Fruit fly (Drosophila melanogaster) whole organism, prepupa: Measurements from ENCODE around the gene CG31650.
A peak's percentile ranks its signal among the peaks of the same experiment; 100 is the strongest.

Source experiments
- Blimp-1 ChIP-seq: fragments of 200-800 bp; sonication (Bioruptor generic); optimal IDR thresholded peaks from 3 replicates; lab custom pipeline; 2017; ENCODE audit warnings: missing biosample characterization, missing genetic modification characterization, mild to moderate bottlenecking, moderate library complexity, missing genetic modification reagents
- CG10669 ChIP-seq: fragments of 200-800 bp; sonication (Bioruptor generic); optimal IDR thresholded peaks from 3 replicates; lab custom pipeline; 2018; ENCODE audit warnings: missing biosample characterization, mild to moderate bottlenecking, missing genetic modification characterization, moderate library complexity
- CG11294 ChIP-seq: fragments of 200-800 bp; sonication (Bioruptor generic); IDR thresholded peaks from 2 replicates; pipeline ENCODE4 v1.3.6; 2022; ENCODE audit warnings: missing biosample characterization, missing genetic modification characterization
- CG11762 ChIP-seq: fragments of 200-800 bp; sonication (Bioruptor generic); optimal IDR thresholded peaks from 3 replicates; lab custom pipeline; 2016; ENCODE audit warnings: missing biosample characterization, missing genetic modification characterization; ENCODE audit not compliant: insufficient read depth
- CG11902 ChIP-seq: fragments of 200-800 bp; sonication (Bioruptor generic); optimal IDR thresholded peaks from 3 replicates; lab custom pipeline; 2016; ENCODE audit warnings: missing biosample characterization, missing genetic modification characterization
- CG15336 ChIP-seq: fragments of 200-800 bp; sonication (Bioruptor generic); IDR thresholded peaks from 2 replicates; pipeline ENCODE4 v1.3.6; 2022; ENCODE audit warnings: missing biosample characterization, missing genetic modification characterization
- CG16779 ChIP-seq: fragments of 200-800 bp; sonication (Bioruptor generic); optimal IDR thresholded peaks from 3 replicates; lab custom pipeline; 2017; ENCODE audit warnings: missing biosample characterization, mild to moderate bottlenecking, missing genetic modification characterization
- CG3032 ChIP-seq: fragments of 200-800 bp; optimal IDR thresholded peaks from 2 replicates; lab custom pipeline; 2019; ENCODE audit warnings: missing biosample characterization, mild to moderate bottlenecking, missing genetic modification characterization, moderate library complexity
- CG31627 ChIP-seq: fragments of 200-800 bp; sonication (Bioruptor generic); optimal IDR thresholded peaks from 3 replicates; lab custom pipeline; 2016; ENCODE audit warnings: missing biosample characterization, missing genetic modification characterization
- CG32006 ChIP-seq: fragments of 200-800 bp; sonication (Bioruptor generic); optimal IDR thresholded peaks from 3 replicates; lab custom pipeline; 2017; ENCODE audit warnings: missing biosample characterization, mild to moderate bottlenecking, missing genetic modification characterization
- CG34406 ChIP-seq: fragments of 200-800 bp; sonication (Bioruptor generic); optimal IDR thresholded peaks from 3 replicates; lab custom pipeline; 2016; ENCODE audit warnings: missing biosample characterization, missing genetic modification characterization
- CG3919 ChIP-seq: fragments of 200-800 bp; sonication (Bioruptor generic); optimal IDR thresholded peaks from 3 replicates; lab custom pipeline; 2016; ENCODE audit warnings: missing biosample characterization, missing genetic modification characterization
- CG6163 ChIP-seq: fragments of 200-800 bp; sonication (Bioruptor generic); IDR thresholded peaks from 3 replicates; pipeline ENCODE4 v1.3.6; 2022; ENCODE audit warnings: missing biosample characterization, missing genetic modification characterization
- CG6276 ChIP-seq: fragments of 200-800 bp; sonication (Bioruptor generic); optimal IDR thresholded peaks from 2 replicates; lab custom pipeline; 2017; ENCODE audit warnings: missing biosample characterization, mild to moderate bottlenecking, missing genetic modification characterization
- CG6808 ChIP-seq: fragments of 200-800 bp; sonication (Bioruptor generic); optimal IDR thresholded peaks from 3 replicates; lab custom pipeline; 2017; ENCODE audit warnings: missing biosample characterization, missing genetic modification characterization, mild to moderate bottlenecking, moderate library complexity, missing genetic modification reagents
- CG6854 ChIP-seq: fragments of 200-800 bp; sonication (Bioruptor generic); optimal IDR thresholded peaks from 2 replicates; lab custom pipeline; 2017; ENCODE audit warnings: missing biosample characterization, mild to moderate bottlenecking, missing genetic modification characterization
- CG7368 ChIP-seq: fragments of 200-800 bp; sonication (Bioruptor generic); optimal IDR thresholded peaks from 3 replicates; lab custom pipeline; 2016; ENCODE audit warnings: missing biosample characterization, missing genetic modification characterization
- CG8319 ChIP-seq: fragments of 200-800 bp; sonication (Bioruptor generic); optimal IDR thresholded peaks from 3 replicates; lab custom pipeline; 2016; ENCODE audit warnings: missing biosample characterization, missing genetic modification characterization
- CG8632 ChIP-seq: fragments of 200-800 bp; sonication (Bioruptor generic); optimal IDR thresholded peaks from 3 replicates; lab custom pipeline; 2016; ENCODE audit warnings: missing biosample characterization, missing genetic modification characterization
- CG9139 ChIP-seq: fragments of 200-800 bp; sonication (Bioruptor generic); optimal IDR thresholded peaks from 3 replicates; lab custom pipeline; 2017; ENCODE audit warnings: missing biosample characterization, mild to moderate bottlenecking, missing genetic modification characterization
- Eip75B ChIP-seq: fragments of 200-800 bp; sonication (Bioruptor generic); optimal IDR thresholded peaks from 3 replicates; lab custom pipeline; 2016; ENCODE audit warnings: missing biosample characterization, missing genetic modification characterization
- Eip78C ChIP-seq: fragments of 200-800 bp; sonication (Bioruptor generic); peaks from one replicate; lab custom pipeline; 2016; ENCODE audit warnings: missing biosample characterization, missing genetic modification characterization
- Ets21C ChIP-seq: fragments of 200-800 bp; sonication (Bioruptor generic); optimal IDR thresholded peaks from 3 replicates; lab custom pipeline; 2016; ENCODE audit warnings: missing biosample characterization, missing genetic modification characterization
- Ets96B ChIP-seq: fragments of 200-800 bp; optimal IDR thresholded peaks from 2 replicates; lab custom pipeline; 2019; ENCODE audit warnings: missing biosample characterization, mild to moderate bottlenecking, missing genetic modification characterization, moderate library complexity
- Gug ChIP-seq: fragments of 200-800 bp; sonication (Bioruptor generic); IDR thresholded peaks from 2 replicates; pipeline ENCODE4 v1.3.6; 2022; ENCODE audit warnings: missing biosample characterization, missing genetic modification characterization
- Hr38 ChIP-seq: sonication (Bioruptor generic); optimal IDR thresholded peaks from 2 replicates; lab custom pipeline; 2016; ENCODE audit warnings: missing biosample characterization, missing genetic modification characterization
- Hr4 ChIP-seq: fragments of 200-800 bp; sonication (Bioruptor generic); optimal IDR thresholded peaks from 3 replicates; lab custom pipeline; 2016; ENCODE audit warnings: missing biosample characterization, missing genetic modification characterization
- Lpt ChIP-seq: fragments of 200-800 bp; sonication (Bioruptor generic); optimal IDR thresholded peaks from 3 replicates; lab custom pipeline; 2016; ENCODE audit warnings: missing biosample characterization, missing genetic modification characterization
- OdsH ChIP-seq: fragments of 200-800 bp; sonication (Bioruptor generic); optimal IDR thresholded peaks from 3 replicates; lab custom pipeline; 2016; ENCODE audit warnings: missing biosample characterization, missing genetic modification characterization
- Smox ChIP-seq: fragments of 200-800 bp; sonication (Bioruptor generic); optimal IDR thresholded peaks from 3 replicates; lab custom pipeline; 2016; ENCODE audit warnings: missing biosample characterization, missing genetic modification characterization
- Sox14 ChIP-seq: fragments of 200-800 bp; sonication (Bioruptor generic); optimal IDR thresholded peaks from 3 replicates; lab custom pipeline; 2016; ENCODE audit warnings: missing biosample characterization, missing genetic modification characterization
- Sox15 ChIP-seq: fragments of 200-800 bp; sonication (Bioruptor generic); optimal IDR thresholded peaks from 3 replicates; lab custom pipeline; 2016; ENCODE audit warnings: missing biosample characterization, missing genetic modification characterization
- achi ChIP-seq: fragments of 200-800 bp; sonication (Bioruptor generic); optimal IDR thresholded peaks from 3 replicates; lab custom pipeline; 2016; ENCODE audit warnings: missing biosample characterization, missing genetic modification characterization
- acj6 ChIP-seq: fragments of 200-800 bp; sonication (Bioruptor generic); optimal IDR thresholded peaks from 3 replicates; lab custom pipeline; 2016; ENCODE audit warnings: missing biosample characterization, missing genetic modification characterization
- cyc ChIP-seq: fragments of 200-800 bp; sonication (Bioruptor generic); optimal IDR thresholded peaks from 3 replicates; lab custom pipeline; 2016; ENCODE audit warnings: missing biosample characterization, missing genetic modification characterization
- dac ChIP-seq: fragments of 200-800 bp; sonication (Bioruptor generic); optimal IDR thresholded peaks from 2 replicates; lab custom pipeline; 2017; ENCODE audit warnings: missing biosample characterization, mild to moderate bottlenecking, missing genetic modification characterization
- dsx ChIP-seq: fragments of 200-800 bp; optimal IDR thresholded peaks from 3 replicates; lab custom pipeline; 2019; ENCODE audit warnings: missing biosample characterization, mild to moderate bottlenecking, missing genetic modification characterization, moderate library complexity; ENCODE audit not compliant: poor library complexity, severe bottlenecking
- eg ChIP-seq: fragments of 200-800 bp; sonication (Bioruptor generic); IDR thresholded peaks from 3 replicates; pipeline ENCODE4 v1.3.6; 2022; ENCODE audit warnings: missing biosample characterization, missing genetic modification characterization
- esn ChIP-seq: fragments of 200-800 bp; sonication (Bioruptor generic); optimal IDR thresholded peaks from 2 replicates; lab custom pipeline; 2016; ENCODE audit warnings: missing biosample characterization, mild to moderate bottlenecking, missing genetic modification characterization, moderate library complexity
- fd59A ChIP-seq: fragments of 200-800 bp; sonication (Bioruptor generic); optimal IDR thresholded peaks from 2 replicates; lab custom pipeline; 2017; ENCODE audit warnings: missing biosample characterization, mild to moderate bottlenecking, missing genetic modification characterization, missing genetic modification reagents
- fd85E ChIP-seq: fragments of 200-800 bp; sonication (Bioruptor generic); optimal IDR thresholded peaks from 3 replicates; lab custom pipeline; 2016; ENCODE audit warnings: missing biosample characterization, missing genetic modification characterization
- fkh ChIP-seq: fragments of 200-800 bp; sonication (Bioruptor generic); optimal IDR thresholded peaks from 3 replicates; lab custom pipeline; 2017; ENCODE audit warnings: missing biosample characterization, mild to moderate bottlenecking, missing genetic modification characterization, moderate library complexity
- lz ChIP-seq: fragments of 200-800 bp; sonication (Bioruptor generic); optimal IDR thresholded peaks from 3 replicates; lab custom pipeline; 2016; ENCODE audit warnings: missing biosample characterization, missing genetic modification characterization
- net ChIP-seq: fragments of 200-800 bp; sonication (Bioruptor generic); optimal IDR thresholded peaks from 3 replicates; lab custom pipeline; 2016; ENCODE audit warnings: missing biosample characterization, missing genetic modification characterization
- salr ChIP-seq, 2 experiments: fragments of 200-800 bp; sonication (Bioruptor generic); optimal IDR thresholded peaks; 3 replicates each; lab custom pipeline; 2016 to 2018; ENCODE audit warnings: missing biosample characterization in 2 of 2, missing genetic modification characterization in 2 of 2, mild to moderate bottlenecking in 1 of 2
- spab ChIP-seq: fragments of 200-800 bp; sonication (Bioruptor generic); optimal IDR thresholded peaks from 2 replicates; lab custom pipeline; 2017; ENCODE audit warnings: missing biosample characterization, mild to moderate bottlenecking, missing genetic modification characterization, missing genetic modification reagents
- ss ChIP-seq, 2 experiments: fragments of 200-800 bp; sonication (Bioruptor generic); optimal IDR thresholded peaks; 2 replicates in 1 of 2; 3 replicates in 1 of 2; lab custom pipeline; 2017 to 2018; ENCODE audit warnings: mild to moderate bottlenecking in 2 of 2, missing biosample characterization in 2 of 2, missing genetic modification characterization in 2 of 2, moderate library complexity in 1 of 2
- svp ChIP-seq: fragments of 200-800 bp; sonication (Bioruptor generic); peaks from one replicate; lab custom pipeline; 2016; ENCODE audit warnings: missing biosample characterization, missing genetic modification characterization
- topi ChIP-seq: fragments of 200-800 bp; sonication (Bioruptor generic); optimal IDR thresholded peaks from 3 replicates; lab custom pipeline; 2016; ENCODE audit warnings: missing biosample characterization, missing genetic modification characterization
- vri ChIP-seq: fragments of 200-800 bp; sonication (Bioruptor generic); optimal IDR thresholded peaks from 3 replicates; lab custom pipeline; 2016; ENCODE audit warnings: missing biosample characterization, mild to moderate bottlenecking, missing genetic modification characterization

Gene CG31650

DNA sequence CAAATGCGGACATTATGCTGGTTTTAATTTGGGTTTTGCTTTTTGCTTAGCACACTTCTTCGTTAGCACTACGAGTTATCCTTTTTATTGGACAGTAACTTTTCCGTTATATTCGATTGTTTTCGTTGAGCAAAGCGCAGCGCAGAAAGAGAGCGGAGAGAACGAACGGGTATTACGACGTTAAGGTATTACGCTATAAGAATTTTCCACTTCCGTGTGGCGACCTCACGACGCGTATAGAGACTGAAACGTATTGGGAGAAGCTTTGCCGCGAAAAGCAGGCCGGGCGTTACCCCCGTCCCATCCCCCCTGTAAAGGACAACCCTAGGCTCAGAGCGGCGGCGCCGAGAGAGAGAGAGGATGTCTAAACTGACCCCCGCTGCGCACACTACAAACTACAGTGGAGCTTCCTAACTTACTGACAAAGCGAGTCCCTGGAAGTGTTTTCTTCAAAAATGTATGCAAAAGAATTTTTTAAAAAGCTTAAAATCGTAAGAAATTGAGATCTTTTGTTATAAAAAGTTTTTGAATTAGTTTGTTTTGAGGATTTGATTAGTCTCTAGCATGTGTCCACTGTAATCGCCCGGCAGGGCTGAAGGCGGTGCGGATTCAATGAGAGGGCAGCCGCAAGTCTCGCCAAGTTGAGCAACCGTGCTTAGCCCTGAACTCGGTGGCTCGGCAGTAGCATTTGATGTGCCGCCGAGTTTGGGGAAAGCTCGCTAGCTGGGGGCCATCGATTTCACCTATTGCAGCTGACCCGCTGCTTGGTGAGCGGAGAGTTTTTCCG, 39.6 kb downstream of the CG31650 start:
- TF ChIP-seq Sox14 (GFP tag; lab: Kevin White, UChicago), result peak; percentile 91
- TF ChIP-seq CG11294 (GFP tag; lab: Robert Waterston, UW), result peak; percentile 89
- TF ChIP-seq Hr38, result peak; percentile 19
- TF ChIP-seq vri (GFP tag; lab: Kevin White, UChicago), result peak; percentile 73
- TF ChIP-seq CG8632 (GFP tag; lab: Kevin White, UChicago), result peak; percentile 81
- TF ChIP-seq CG10669 (GFP tag; lab: Kevin White, UChicago), result peak; percentile 89
- peak; percentile 96 for TF ChIP-seq Eip78C
- TF ChIP-seq CG3032 (tag; lab: Kevin White, UChicago), result peak; percentile 88
- peak; percentile 83 for TF ChIP-seq CG11762 (GFP tag; lab: Kevin White, UChicago)
- TF ChIP-seq fd85E (GFP tag; lab: Kevin White, UChicago), result peak; percentile 56
- peak; percentile 91 for TF ChIP-seq esn (GFP tag; lab: Kevin White, UChicago)
- peak; percentile 82 for TF ChIP-seq CG6808 (GFP tag; lab: Kevin White, UChicago)
- TF ChIP-seq spab (GFP tag; lab: Kevin White, UChicago), result peak; percentile 82
- TF ChIP-seq CG34406 (GFP tag; lab: Kevin White, UChicago), result peak; percentile 80
- TF ChIP-seq CG9139 (GFP tag; lab: Kevin White, UChicago), result peak; percentile 76
- peak; percentile 90 for TF ChIP-seq CG31627 (GFP tag; lab: Kevin White, UChicago)
- TF ChIP-seq fd59A (GFP tag; lab: Kevin White, UChicago), result peak; percentile 81
- TF ChIP-seq Ets21C, result peak; percentile 82
- peak; percentile 91 for TF ChIP-seq CG3919 (GFP tag; lab: Kevin White, UChicago)
- peak; percentile 94 for TF ChIP-seq svp (GFP tag; lab: Kevin White, UChicago)
- peak; percentile 86 for TF ChIP-seq Gug (GFP tag; lab: Robert Waterston, UW)
- TF ChIP-seq Lpt (GFP tag; lab: Kevin White, UChicago), result peak; percentile 69
- TF ChIP-seq cyc (GFP tag; lab: Kevin White, UChicago), result peak; percentile 88
- TF ChIP-seq CG16779 (tag; lab: Kevin White, UChicago), result peak; percentile 80
- TF ChIP-seq CG15336 (GFP tag; lab: Robert Waterston, UW), result peak; percentile 88
- peak; percentile 88 for TF ChIP-seq Eip75B
- peak; percentile 88 for TF ChIP-seq CG32006 (GFP tag; lab: Kevin White, UChicago)
- TF ChIP-seq topi (GFP tag; lab: Kevin White, UChicago), result peak; percentile 88
- peak; percentile 87 for TF ChIP-seq CG7368 (GFP tag; lab: Kevin White, UChicago)
- peak; percentile 90 for TF ChIP-seq OdsH (GFP tag; lab: Kevin White, UChicago)
- peak; percentile 88 for TF ChIP-seq dsx
- TF ChIP-seq net, result peak; percentile 87
- peak; percentile 90 for TF ChIP-seq Ets96B (tag; lab: Kevin White, UChicago)
- TF ChIP-seq lz (GFP tag; lab: Kevin White, UChicago), result peak; percentile 89
- TF ChIP-seq Hr4 (GFP tag; lab: Kevin White, UChicago), result peak; percentile 91
- TF ChIP-seq CG6163 (GFP tag; lab: Robert Waterston, UW), result peak; percentile 95
- TF ChIP-seq salr (GFP tag; optimal IDR thresholded peaks at IDR 0.05; lab: Kevin White, UChicago), result peak; percentile 80 to 82
- TF ChIP-seq CG8319 (GFP tag; lab: Kevin White, UChicago), result peak; percentile 86
- TF ChIP-seq CG6276 (GFP tag; lab: Kevin White, UChicago), result peak; percentile 74
- TF ChIP-seq acj6 (GFP tag; lab: Kevin White, UChicago), result peak; percentile 88
- peak; percentile 76 for TF ChIP-seq CG11902
- peak; percentile 82 for TF ChIP-seq Sox15 (GFP tag; lab: Kevin White, UChicago)
- TF ChIP-seq Smox (GFP tag; lab: Kevin White, UChicago), result peak; percentile 84
- TF ChIP-seq achi (GFP tag; lab: Kevin White, UChicago), result peak; percentile 91
- TF ChIP-seq CG6854 (GFP tag; lab: Kevin White, UChicago), result peak; percentile 29
- peak; percentile 60 for TF ChIP-seq dac (GFP tag; lab: Kevin White, UChicago)
- peak; percentile 58 for TF ChIP-seq fkh (GFP tag; lab: Kevin White, UChicago)
- peak; percentile 47 for TF ChIP-seq Blimp-1
- TF ChIP-seq eg, result peak; percentile 89
- TF ChIP-seq ss (GFP tag; optimal IDR thresholded peaks at IDR 0.05; lab: Kevin White, UChicago), result peak; percentile 85 to 87
